Fruit fly (Drosophila melanogaster): ENCODE measurements around the gene CG16984.

dm6 chr3L:2583537-2583870, 12.1 kb upstream of the CG16984 start:
- TF ChIP-seq CG8478 (optimal IDR thresholded peaks at IDR 0.05) (no peak), CTCF (optimal IDR thresholded peaks at IDR 0.05) (no peak)
